Fruit fly (Drosophila melanogaster): ENCODE data around the gene CG3062.

CG3062 gene

DNA sequence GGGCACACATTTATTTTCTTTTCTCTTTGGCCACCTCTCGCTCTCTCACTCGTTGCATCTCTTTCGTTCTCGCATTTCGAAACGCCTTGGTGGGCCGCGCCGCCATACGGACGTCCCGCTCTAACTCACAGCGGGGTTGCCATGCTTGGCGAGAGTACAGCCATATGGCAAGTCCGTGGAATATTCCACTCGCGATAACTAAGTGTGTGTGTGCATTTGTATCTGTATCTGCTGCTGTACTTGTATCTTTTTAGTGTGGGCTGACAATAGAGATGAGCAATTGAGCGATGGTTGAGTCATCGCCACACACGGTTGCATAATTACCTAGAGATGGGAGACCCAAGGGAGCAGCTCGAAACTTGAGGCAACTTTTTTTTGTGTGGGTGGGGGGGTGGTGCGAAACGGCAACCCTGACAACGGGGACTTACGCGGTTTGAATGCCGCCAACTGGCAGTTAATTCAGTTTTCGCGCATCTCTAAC, 39.8 kb upstream of the CG3062 start (continued):
- TF ChIP-seq CG15479 (GFP tag; optimal IDR thresholded peaks at IDR 0.05) (peak; percentile 81), Atf3 (GFP tag; optimal IDR thresholded peaks at IDR 0.05) (peak; percentile 80), CoRest (tag; optimal IDR thresholded peaks at IDR 0.05) (peak; percentile 91), TFAM (GFP tag; optimal IDR thresholded peaks at IDR 0.05) (no peak), Meics (GFP tag; optimal IDR thresholded peaks at IDR 0.05) (peak; percentile 84), bsh (GFP tag; optimal IDR thresholded peaks at IDR 0.05) (peak in 1 of 2 experiments; percentile 62), ase (GFP tag; IDR thresholded peaks at IDR 0.05) (peak; percentile 81), CG6654 (GFP tag; optimal IDR thresholded peaks at IDR 0.05) (peak; percentile 39), Sin3A (optimal IDR thresholded peaks at IDR 0.05) (peak; percentile 76), Ssrp (tag; optimal IDR thresholded peaks at IDR 0.05) (peak; percentile 65), Deaf1 (tag; optimal IDR thresholded peaks at IDR 0.05) (peak; percentile 54)

DNA sequence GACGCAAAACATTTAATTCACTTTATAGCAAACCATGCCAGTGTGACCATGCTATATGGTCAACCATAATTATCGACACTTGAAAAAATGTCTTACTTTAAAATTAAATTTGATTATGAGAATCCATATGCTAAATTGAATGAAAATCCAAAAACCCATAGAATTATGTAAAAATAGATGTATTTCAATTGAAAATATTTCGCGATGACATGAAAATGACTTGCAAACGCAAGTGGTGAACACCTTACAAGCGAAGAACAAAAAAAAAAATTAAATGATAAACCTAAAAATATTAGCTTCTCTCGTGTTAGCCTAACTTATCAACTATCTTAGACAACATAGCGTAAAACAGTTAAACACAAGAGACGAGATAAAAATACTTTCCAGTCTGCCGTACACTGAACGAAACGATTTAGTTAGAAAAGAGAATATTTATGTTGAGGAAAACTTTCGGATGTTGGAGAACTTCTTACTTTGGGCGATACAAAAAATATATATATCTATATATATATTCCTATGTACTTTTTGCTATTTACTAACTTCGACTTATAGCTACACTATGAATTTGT, 35.2 kb upstream of the CG3062 start:
- TF ChIP-seq salm (tag; optimal IDR thresholded peaks at IDR 0.05) (peak; percentile 33), CG30431 (GFP tag; optimal IDR thresholded peaks at IDR 0.05) (peak; percentile 2), CG1647 (GFP tag; optimal IDR thresholded peaks at IDR 0.05) (peak; percentile 21), gem (tag; optimal IDR thresholded peaks at IDR 0.05) (peak; percentile 78), Dp (GFP tag; optimal IDR thresholded peaks at IDR 0.05) (no peak), Lhr (GFP tag; optimal IDR thresholded peaks at IDR 0.05) (no peak), Gug (GFP tag; IDR thresholded peaks at IDR 0.05) (0 out of 4 replicates have a peak, but pooled peaks have one; percentile 17), CG17829 (tag; optimal IDR thresholded peaks at IDR 0.05) (peak; percentile 27), bcd (GFP tag; optimal IDR thresholded peaks at IDR 0.05) (peak; percentile 32), CG12744 (GFP tag; optimal IDR thresholded peaks at IDR 0.05) (peak; percentile 41), hkb (optimal IDR thresholded peaks at IDR 0.05) (no peak), hkb (GFP tag; IDR thresholded peaks at IDR 0.05) (peak; percentile 56), Dip3 (GFP tag; optimal IDR thresholded peaks at IDR 0.05) (peak; percentile 64), CG10979 (tag; optimal IDR thresholded peaks at IDR 0.05) (peak; percentile 51), Fer3 (tag; optimal IDR thresholded peaks at IDR 0.05) (peak; percentile 57), CG17361 (GFP tag; IDR thresholded peaks at IDR 0.05) (peak; percentile 64), Ssrp (tag; optimal IDR thresholded peaks at IDR 0.05) (peak; percentile 36), BEAF-32 (GFP tag; optimal IDR thresholded peaks at IDR 0.05) (peak; percentile 12), zen (tag; optimal IDR thresholded peaks at IDR 0.05) (no peak), fu2 (GFP tag; optimal IDR thresholded peaks at IDR 0.05) (peak; percentile 46), Sry-δ (GFP tag; optimal IDR thresholded peaks at IDR 0.05) (peak; percentile 20), Ets97D (GFP tag; optimal IDR thresholded peaks at IDR 0.05) (peak; percentile 54), prd (optimal IDR thresholded peaks at IDR 0.05) (no peak), prd (GFP tag; IDR thresholded peaks at IDR 0.05) (peak; percentile 69; the same call in 2 of the 3 replicates), CG3995 (GFP tag; optimal IDR thresholded peaks at IDR 0.05) (no peak), Dbx (GFP tag; IDR thresholded peaks at IDR 0.05) (peak; percentile 23; the same call in 1 of the 3 replicates), eyg (GFP tag; optimal IDR thresholded peaks at IDR 0.05) (no peak), Myb (GFP tag; optimal IDR thresholded peaks at IDR 0.05) (peak; percentile 73), CG4617 (GFP tag; optimal IDR thresholded peaks at IDR 0.05; ENCODE audit: borderline replicate concordance) (no peak), CG3847 (GFP tag; IDR thresholded peaks at IDR 0.05) (peak; percentile 34), NfI (GFP tag; optimal IDR thresholded peaks at IDR 0.05) (peak; percentile 50), tx (GFP tag; optimal IDR thresholded peaks at IDR 0.05) (peak; percentile 20), CG10543 (GFP tag; optimal IDR thresholded peaks at IDR 0.05) (no peak), E2f2 (GFP tag; IDR thresholded peaks at IDR 0.05) (peak; percentile 8; the same call in 1 of the 2 replicates), grau (tag; optimal IDR thresholded peaks at IDR 0.05) (peak; percentile 55), tgo (GFP tag; IDR thresholded peaks at IDR 0.05) (peak; percentile 51; the same call in 2 of the 3 replicates), CG7839 (tag; optimal IDR thresholded peaks at IDR 0.05) (peak; percentile 60), CG34376 (GFP tag; optimal IDR thresholded peaks at IDR 0.05) (no peak), CG5245 (GFP tag; optimal IDR thresholded peaks at IDR 0.05) (peak; percentile 13)

Data from whole organism, embryonic.